Worm (Caenorhabditis elegans): Measurements from ENCODE around the gene str-247.

str-247 gene

ce11 chrV:3916480-3916879 is 37.4 kb upstream of the str-247 start, which contains the start of gene srx-67:
srx-67 (plus strand) TSS chrV:3916780.
- no peak for TF ChIP-seq ztf-1 (GFP tag; conservative IDR thresholded peaks at IDR 0.05)
- TF ChIP-seq mbf-1 (tag; optimal IDR thresholded peaks at IDR 0.05), result no peak
- TF ChIP-seq unc-62 (GFP tag; optimal IDR thresholded peaks at IDR 0.05), result no peak
- no peak for TF ChIP-seq nhr-25 (tag; optimal IDR thresholded peaks at IDR 0.05)
- TF ChIP-seq ztf-4 (tag; optimal IDR thresholded peaks at IDR 0.05), result no peak
- TF ChIP-seq fos-1 (tag; optimal IDR thresholded peaks at IDR 0.05), result no peak

ce11 chrV:3919289-3919688 is 34.5 kb upstream of the str-247 start, which contains the start of gene srx-66:
srx-66 (plus strand) TSS chrV:3919589.
- no peak for TF ChIP-seq ceh-16 (tag; optimal IDR thresholded peaks at IDR 0.05)
- no peak for TF ChIP-seq unc-62 (GFP tag; optimal IDR thresholded peaks at IDR 0.05)
- TF ChIP-seq nhr-25 (tag; optimal IDR thresholded peaks at IDR 0.05), result no peak
- no peak for TF ChIP-seq nhr-12 (tag; optimal IDR thresholded peaks at IDR 0.05)

- no peak for TF ChIP-seq nhr-129 (tag; optimal IDR thresholded peaks at IDR 0.05)
- TF ChIP-seq snpc-4 (tag; optimal IDR thresholded peaks at IDR 0.05), result no peak
- no peak for TF ChIP-seq skn-1 (tag; optimal IDR thresholded peaks at IDR 0.05)
- no peak for TF ChIP-seq C34F6.9 (tag; optimal IDR thresholded peaks at IDR 0.05)
- TF ChIP-seq lin-11 (tag; optimal IDR thresholded peaks at IDR 0.05), result no peak
- no peak for TF ChIP-seq mab-5 (tag; optimal IDR thresholded peaks at IDR 0.05)
- TF ChIP-seq ztf-1 (GFP tag; conservative IDR thresholded peaks at IDR 0.05), result no peak
Observed at ce11 chrV:3921635-3922034, 32.2 kb upstream of the str-247 start, which contains the start of gene srx-65. srx-65 (plus strand) TSS chrV:3921935.

- no peak for TF ChIP-seq crh-2 (tag; optimal IDR thresholded peaks at IDR 0.05)
- TF ChIP-seq nhr-237 (tag; optimal IDR thresholded peaks at IDR 0.05), result no peak
- TF ChIP-seq F13H6.1 (tag; optimal IDR thresholded peaks at IDR 0.05), result no peak
- TF ChIP-seq mbf-1 (tag; optimal IDR thresholded peaks at IDR 0.05), result no peak
- TF ChIP-seq nhr-12 (tag; optimal IDR thresholded peaks at IDR 0.05), result no peak
- no peak for TF ChIP-seq ztf-11 (tag; optimal IDR thresholded peaks at IDR 0.05)
Observed at ce11 chrV:3922547-3922946, 31.3 kb upstream of the str-247 start.

- no peak for TF ChIP-seq snpc-4 (tag; optimal IDR thresholded peaks at IDR 0.05)
- TF ChIP-seq nhr-25 (tag; optimal IDR thresholded peaks at IDR 0.05), result no peak
- no peak for TF ChIP-seq unc-55 (GFP tag; optimal IDR thresholded peaks at IDR 0.05)
- TF ChIP-seq nhr-77 (tag; optimal IDR thresholded peaks at IDR 0.05), result no peak
- no peak for TF ChIP-seq nhr-10 (tag; optimal IDR thresholded peaks at IDR 0.05)
- no peak for TF ChIP-seq sem-4 (tag; optimal IDR thresholded peaks at IDR 0.05)
- TF ChIP-seq R02D3.7 (tag; optimal IDR thresholded peaks at IDR 0.05), result no peak
- no peak for TF ChIP-seq fos-1 (tag; optimal IDR thresholded peaks at IDR 0.05)
- TF ChIP-seq egl-27 (tag; optimal IDR thresholded peaks at IDR 0.05), result no peak
- no peak for TF ChIP-seq unc-39 (tag; optimal IDR thresholded peaks at IDR 0.05)
- no peak for TF ChIP-seq nhr-11 (tag; optimal IDR thresholded peaks at IDR 0.05)
- TF ChIP-seq skn-1 (tag; optimal IDR thresholded peaks at IDR 0.05), result no peak
- no peak for TF ChIP-seq ceh-16 (tag; optimal IDR thresholded peaks at IDR 0.05)
- TF ChIP-seq F13H6.1 (tag; optimal IDR thresholded peaks at IDR 0.05), result no peak
- TF ChIP-seq nhr-237 (tag; optimal IDR thresholded peaks at IDR 0.05), result no peak
- no peak for TF ChIP-seq elt-1 (tag; optimal IDR thresholded peaks at IDR 0.05)
- TF ChIP-seq Y55F3AM.14 (GFP tag; optimal IDR thresholded peaks at IDR 0.05), result no peak
- no peak for TF ChIP-seq ceh-82 (tag; optimal IDR thresholded peaks at IDR 0.05)
- no peak for TF ChIP-seq alr-1 (tag; optimal IDR thresholded peaks at IDR 0.05)
Observed at ce11 chrV:3927522-3927921, 26.3 kb upstream of the str-247 start.

- TF ChIP-seq nhr-6 (tag; optimal IDR thresholded peaks at IDR 0.05), result no peak
- TF ChIP-seq aly-2 (tag; optimal IDR thresholded peaks at IDR 0.05), result no peak
Observed at ce11 chrV:3929099-3929498, 24.7 kb upstream of the str-247 start, which contains the start of gene srx-64. srx-64 (plus strand) TSS chrV:3929399.

- TF ChIP-seq mbf-1 (tag; optimal IDR thresholded peaks at IDR 0.05) (no peak), egl-27 (tag; optimal IDR thresholded peaks at IDR 0.05) (no peak), gmeb-1 (tag; optimal IDR thresholded peaks at IDR 0.05) (no peak), alr-1 (tag; optimal IDR thresholded peaks at IDR 0.05) (no peak), C34F6.9 (tag; optimal IDR thresholded peaks at IDR 0.05) (no peak), mdl-1 (tag; optimal IDR thresholded peaks at IDR 0.05) (no peak), nhr-11 (tag; optimal IDR thresholded peaks at IDR 0.05) (no peak), elt-1 (tag; optimal IDR thresholded peaks at IDR 0.05) (no peak), ceh-82 (tag; optimal IDR thresholded peaks at IDR 0.05) (no peak), nhr-77 (tag; optimal IDR thresholded peaks at IDR 0.05) (no peak), nhr-237 (tag; optimal IDR thresholded peaks at IDR 0.05) (no peak), dmd-4 (tag; optimal IDR thresholded peaks at IDR 0.05) (no peak)
Observed at ce11 chrV:3931326-3931725, 22.5 kb upstream of the str-247 start, which contains the start of gene srx-63. srx-63 (plus strand) TSS chrV:3931626.

Measured in whole organism, L2 larva.